Worm (Caenorhabditis elegans): Measurements from ENCODE around the gene trp-1.

The trp-1 gene

ce11 chrIII:8504176-8504763 is 30.7 kb upstream of the trp-1 start (continued):
- TF ChIP-seq jun-1 (tag; optimal IDR thresholded peaks at IDR 0.05) (no peak), daf-12 (tag; optimal IDR thresholded peaks at IDR 0.05) (no peak), nhr-102 (tag; optimal IDR thresholded peaks at IDR 0.05) (no peak), mxl-3 (GFP tag; optimal IDR thresholded peaks at IDR 0.05) (peak; percentile 74), nhr-41 (GFP tag; IDR thresholded peaks at IDR 0.05) (no peak), lin-29 (GFP tag; IDR thresholded peaks at IDR 0.05) (no peak), gei-8 (GFP tag; optimal IDR thresholded peaks at IDR 0.05) (no peak)

ce11 chrIII:8506348-8506747 is 28.6 kb upstream of the trp-1 start:
- TF ChIP-seq mes-2 (tag; optimal IDR thresholded peaks at IDR 0.05; ENCODE audit: poor library complexity, severe bottlenecking) (peak; percentile 35), pqm-1 (tag; optimal IDR thresholded peaks at IDR 0.05) (peak; percentile 50), hlh-11 (tag; optimal IDR thresholded peaks at IDR 0.05) (peak; percentile 15), nhr-28 (tag; optimal IDR thresholded peaks at IDR 0.05) (peak; percentile 12), daf-16 (GFP tag; optimal IDR thresholded peaks at IDR 0.05) (no peak), daf-16 (tag; optimal IDR thresholded peaks at IDR 0.05) (peak; percentile 77), nhr-6 (tag; optimal IDR thresholded peaks at IDR 0.05) (no peak)

ce11 chrIII:8509218-8509617 is 25.7 kb upstream of the trp-1 start:
- no peak for TF ChIP-seq daf-16 (GFP tag; optimal IDR thresholded peaks at IDR 0.05)
- no peak for TF ChIP-seq daf-16 (tag; optimal IDR thresholded peaks at IDR 0.05)
- no peak for TF ChIP-seq nhr-41 (GFP tag; IDR thresholded peaks at IDR 0.05)
- TF ChIP-seq dmd-8 (GFP tag; IDR thresholded peaks at IDR 0.05): no peak
- no peak for TF ChIP-seq ceh-82 (tag; optimal IDR thresholded peaks at IDR 0.05)
- no peak for TF ChIP-seq pha-4 (GFP tag; IDR thresholded peaks at IDR 0.05)
- TF ChIP-seq pha-4 (tag; optimal IDR thresholded peaks at IDR 0.05): no peak
- no peak for TF ChIP-seq duxl-1 (tag; optimal IDR thresholded peaks at IDR 0.05; ENCODE audit: poor library complexity)
- no peak for TF ChIP-seq mxl-2 (GFP tag; conservative IDR thresholded peaks at IDR 0.05)
- TF ChIP-seq ceh-28 (tag; optimal IDR thresholded peaks at IDR 0.05): no peak
- no peak for TF ChIP-seq nhr-102 (tag; optimal IDR thresholded peaks at IDR 0.05)
- TF ChIP-seq mdt-29 (GFP tag; IDR thresholded peaks at IDR 0.05): no peak
- TF ChIP-seq F26F4.8 (GFP tag; conservative IDR thresholded peaks at IDR 0.05): no peak
- TF ChIP-seq arid-1 (GFP tag; conservative IDR thresholded peaks at IDR 0.05): no peak
- TF ChIP-seq R02D3.7 (tag; optimal IDR thresholded peaks at IDR 0.05): no peak
- TF ChIP-seq nhr-77 (tag; optimal IDR thresholded peaks at IDR 0.05): no peak
- TF ChIP-seq Y105C5A.15 (GFP tag; IDR thresholded peaks at IDR 0.05): no peak
- TF ChIP-seq hmg-1.1 (GFP tag; IDR thresholded peaks at IDR 0.05): no peak
- no peak for TF ChIP-seq ces-1 (GFP tag; optimal IDR thresholded peaks at IDR 0.05)
- no peak for TF ChIP-seq ceh-44 (GFP tag; IDR thresholded peaks at IDR 0.05)
- TF ChIP-seq zfp-2 (tag; optimal IDR thresholded peaks at IDR 0.05): no peak

- TF ChIP-seq lsy-2 (tag; optimal IDR thresholded peaks at IDR 0.05) (peak in 1 of 2 experiments; percentile 4), mxl-2 (GFP tag; conservative IDR thresholded peaks at IDR 0.05) (no peak), aha-1 (tag) (peak; percentile 76), F37D6.2 (tag; optimal IDR thresholded peaks at IDR 0.05) (peak; percentile 55), set-16 (GFP tag; IDR thresholded peaks at IDR 0.05) (0 out of 2 replicates have a peak, but pooled peaks have one; percentile 8), rbr-2 (tag; optimal IDR thresholded peaks at IDR 0.05) (peak; percentile 29), mdl-1 (tag; optimal IDR thresholded peaks at IDR 0.05) (no peak), nhr-42 (GFP tag; IDR thresholded peaks at IDR 0.05) (no peak), ceh-32 (tag; optimal IDR thresholded peaks at IDR 0.05; ENCODE audit: poor library complexity) (no peak), ctbp-1 (GFP tag; IDR thresholded peaks at IDR 0.05) (peak; percentile 19; the same call in 1 of the 2 replicates), dmd-6 (GFP tag; IDR thresholded peaks at IDR 0.05) (no peak), mep-1 (tag; optimal IDR thresholded peaks at IDR 0.05) (peak; percentile 38), fkh-10 (GFP tag; optimal IDR thresholded peaks at IDR 0.05) (peak; percentile 83)
Measured at ce11 chrIII:8509644-8510393, 25.1 kb upstream of the trp-1 start.
